Worm (Caenorhabditis elegans) whole organism, L4 larva: ENCODE data around the gene dlc-2.

Experiments
- F26F4.8 ChIP-seq: fragments of 200-800 bp; sonication (Bioruptor generic); conservative IDR thresholded peaks from 2 replicates; pipeline ENCODE4 v1.3.6; 2022; ENCODE audit warnings: missing genetic modification characterization, missing compliant biosample characterization
- F44E2.7 ChIP-seq: fragments of 200-800 bp; sonication (Bioruptor generic); IDR thresholded peaks from 2 replicates; pipeline ENCODE4 v2.1.2; 2022; ENCODE audit warnings: missing genetic modification characterization, missing compliant biosample characterization
- Y75B8A.6 ChIP-seq: fragments of 200-800 bp; sonication (Bioruptor generic); IDR thresholded peaks from 2 replicates; pipeline ENCODE4 v1.3.6; 2022; ENCODE audit warnings: missing genetic modification reagents, missing genetic modification characterization, missing compliant biosample characterization
- ZK337.2 ChIP-seq: fragments of 200-800 bp; sonication (Bioruptor generic); IDR thresholded peaks from 2 replicates; pipeline ENCODE4 v1.3.6; 2022; ENCODE audit warnings: missing genetic modification reagents, missing genetic modification characterization, missing compliant biosample characterization
- ZK546.5 ChIP-seq, 2 experiments: sonication (generic microtip); optimal IDR thresholded peaks; 2 replicates each; lab custom pipeline; 2017; ENCODE audit warnings: missing biosample characterization in 2 of 2, missing genetic modification characterization in 2 of 2
- aha-1 ChIP-seq: fragments of 150-350 bp; peaks from one replicate; lab custom pipeline; 2014; ENCODE audit warnings: missing biosample characterization, missing genetic modification characterization
- attf-4 ChIP-seq: sonication (generic microtip); optimal IDR thresholded peaks from 3 replicates; lab custom pipeline; 2017; ENCODE audit warnings: missing biosample characterization, missing genetic modification characterization
- ceh-44 ChIP-seq: fragments of 200-800 bp; sonication (Bioruptor generic); IDR thresholded peaks from 2 replicates; pipeline ENCODE4 v1.3.6; 2022; ENCODE audit warnings: missing genetic modification reagents, missing genetic modification characterization, missing compliant biosample characterization
- ctbp-1 ChIP-seq: fragments of 200-800 bp; sonication (Bioruptor generic); IDR thresholded peaks from 2 replicates; pipeline ENCODE4 v1.3.6; 2022; ENCODE audit warnings: missing genetic modification reagents, missing genetic modification characterization, missing compliant biosample characterization
- daf-12 ChIP-seq: fragments of 150-350 bp; optimal IDR thresholded peaks from 2 replicates; lab custom pipeline; 2014; ENCODE audit warnings: missing biosample characterization, missing genetic modification reagents, missing genetic modification characterization
- daf-16 ChIP-seq, 3 experiments: sonication (generic microtip); optimal IDR thresholded peaks; 2 replicates each; lab custom pipeline; 2016 to 2017; ENCODE audit warnings: missing genetic modification characterization in 3 of 3, missing genetic modification reagents in 3 of 3, mild to moderate bottlenecking in 2 of 3, missing compliant biosample characterization in 2 of 3, missing biosample characterization in 1 of 3, moderate library complexity in 1 of 3
- daf-8 ChIP-seq: fragments of 200-800 bp; sonication (Bioruptor generic); IDR thresholded peaks from 2 replicates; pipeline ENCODE4 v1.3.6; 2022; ENCODE audit warnings: missing genetic modification characterization, missing compliant biosample characterization
- dmd-8 ChIP-seq: fragments of 200-800 bp; sonication (Bioruptor generic); IDR thresholded peaks from 2 replicates; pipeline ENCODE4 v1.3.6; 2022; ENCODE audit warnings: missing genetic modification characterization, missing compliant biosample characterization
- dmd-9 ChIP-seq: fragments of 200-800 bp; sonication (Bioruptor generic); IDR thresholded peaks from 2 replicates; pipeline ENCODE4 v1.3.6; 2022; ENCODE audit warnings: missing genetic modification reagents, missing genetic modification characterization, missing compliant biosample characterization
- dpl-1 ChIP-seq: fragments of 150-350 bp; optimal IDR thresholded peaks from 2 replicates; lab custom pipeline; 2014; ENCODE audit warnings: missing biosample characterization, missing genetic modification reagents, missing genetic modification characterization
- hif-1 ChIP-seq, 2 experiments: sonication (generic microtip); optimal IDR thresholded peaks; 2 replicates each; lab custom pipeline; 2016 to 2017; ENCODE audit warnings: missing compliant biosample characterization in 2 of 2, missing genetic modification characterization in 2 of 2, missing genetic modification reagents in 2 of 2, missing genotype in 2 of 2, mild to moderate bottlenecking in 1 of 2
- hlh-30 ChIP-seq: sonication (generic microtip); optimal IDR thresholded peaks from 2 replicates; lab custom pipeline; 2017; ENCODE audit warnings: antibody characterized with exemption, mild to moderate bottlenecking, missing genetic modification characterization, missing compliant biosample characterization; ENCODE audit not compliant: insufficient read depth
- lin-1 ChIP-seq: fragments of 200-800 bp; sonication (Bioruptor generic); IDR thresholded peaks from 2 replicates; pipeline ENCODE4 v1.3.6; 2022; ENCODE audit warnings: missing genetic modification reagents, missing genetic modification characterization, missing compliant biosample characterization
- lin-13 ChIP-seq: fragments of 150-350 bp; optimal IDR thresholded peaks from 2 replicates; lab custom pipeline; 2014; ENCODE audit warnings: missing biosample characterization, missing genetic modification reagents, missing genetic modification characterization
- lin-15B ChIP-seq: fragments of 150-350 bp; sonication (generic microtip); optimal IDR thresholded peaks from 3 replicates; lab custom pipeline; 2014; ENCODE audit warnings: missing biosample characterization, missing genetic modification characterization
- lin-38 ChIP-seq: fragments of 200-800 bp; sonication (Bioruptor generic); IDR thresholded peaks from 2 replicates; pipeline ENCODE4 v1.3.6; 2022; ENCODE audit warnings: missing genetic modification reagents, missing genetic modification characterization, missing compliant biosample characterization
- lin-39 ChIP-seq: fragments of 150-350 bp; optimal IDR thresholded peaks from 2 replicates; lab custom pipeline; 2014; ENCODE audit warnings: missing biosample characterization, missing genetic modification reagents, missing genetic modification characterization
- lsy-2 ChIP-seq, 2 experiments: fragments of 150-350 bp in 1 of 2; sonication (generic microtip) in 1 of 2; optimal IDR thresholded peaks; 2 replicates each; lab custom pipeline; 2014 to 2017; ENCODE audit warnings: missing biosample characterization in 2 of 2, missing genetic modification characterization in 2 of 2
- mep-1 ChIP-seq: fragments of 150-350 bp; sonication (generic microtip); optimal IDR thresholded peaks from 3 replicates; lab custom pipeline; 2014; ENCODE audit warnings: missing biosample characterization, missing genetic modification characterization
- mxl-2 ChIP-seq: fragments of 200-800 bp; sonication (Bioruptor generic); conservative IDR thresholded peaks from 2 replicates; pipeline ENCODE4 v1.3.6; 2022; ENCODE audit warnings: missing genetic modification reagents, missing genetic modification characterization, missing compliant biosample characterization
- nhr-10 ChIP-seq: fragments of 150-350 bp; optimal IDR thresholded peaks from 2 replicates; lab custom pipeline; 2014; ENCODE audit warnings: missing biosample characterization, missing genetic modification characterization
- nhr-102 ChIP-seq: sonication (generic microtip); optimal IDR thresholded peaks from 2 replicates; lab custom pipeline; 2016; ENCODE audit warnings: mild to moderate bottlenecking, missing genetic modification characterization, moderate library complexity, missing compliant biosample characterization
- nhr-111 ChIP-seq: fragments of 200-800 bp; sonication (Bioruptor generic); optimal IDR thresholded peaks from 2 replicates; lab custom pipeline; 2018; ENCODE audit warnings: mild to moderate bottlenecking, missing genetic modification characterization, missing compliant biosample characterization
- nhr-25 ChIP-seq: sonication (generic microtip); optimal IDR thresholded peaks from 2 replicates; lab custom pipeline; 2017; ENCODE audit warnings: missing genetic modification characterization, mild to moderate bottlenecking, missing compliant biosample characterization, antibody characterized with exemption, moderate library complexity, borderline replicate concordance; ENCODE audit not compliant: insufficient read depth
- nhr-28 ChIP-seq: fragments of 150-350 bp; optimal IDR thresholded peaks from 2 replicates; lab custom pipeline; 2014; ENCODE audit warnings: missing biosample characterization, missing genetic modification characterization
- nhr-41 ChIP-seq: fragments of 200-800 bp; sonication (Bioruptor generic); IDR thresholded peaks from 2 replicates; pipeline ENCODE4 v1.3.6; 2022; ENCODE audit warnings: missing genetic modification reagents, missing genetic modification characterization, missing compliant biosample characterization
- nhr-6 ChIP-seq: fragments of 150-350 bp; optimal IDR thresholded peaks from 2 replicates; lab custom pipeline; 2014; ENCODE audit warnings: missing biosample characterization, missing genetic modification characterization
- php-3 ChIP-seq: fragments of 200-800 bp; sonication (Bioruptor generic); IDR thresholded peaks from 2 replicates; pipeline ENCODE4 v1.3.6; 2022; ENCODE audit warnings: missing genetic modification reagents, missing genetic modification characterization, missing compliant biosample characterization
- set-16 ChIP-seq: fragments of 200-800 bp; sonication (Bioruptor generic); IDR thresholded peaks from 2 replicates; pipeline ENCODE4 v1.3.6; 2022; ENCODE audit warnings: missing genetic modification reagents, missing genetic modification characterization, missing compliant biosample characterization
- skn-1 ChIP-seq: fragments of 150-350 bp; optimal IDR thresholded peaks from 2 replicates; lab custom pipeline; 2014; ENCODE audit warnings: missing biosample characterization, missing genetic modification characterization
- snpc-1.2 ChIP-seq: fragments of 200-800 bp; sonication (Bioruptor generic); IDR thresholded peaks from 2 replicates; pipeline ENCODE4 v1.3.6; 2022; ENCODE audit warnings: missing genetic modification reagents, missing genetic modification characterization, missing compliant biosample characterization
- spr-3 ChIP-seq: fragments of 200-800 bp; sonication (Bioruptor generic); optimal IDR thresholded peaks from 2 replicates; lab custom pipeline; 2018; ENCODE audit warnings: mild to moderate bottlenecking, missing genetic modification characterization, missing compliant biosample characterization
- unc-39 ChIP-seq: sonication (generic microtip); optimal IDR thresholded peaks from 2 replicates; lab custom pipeline; 2017; ENCODE audit warnings: missing biosample characterization, missing genetic modification characterization
- unc-62 ChIP-seq, 3 experiments: fragments of 150-350 bp in 1 of 3; sonication (generic microtip); optimal IDR thresholded peaks in 2 of 3; peaks in 1 of 3; 1 replicate in 1 of 3; 2 replicates in 2 of 3; lab custom pipeline; 2014 to 2017; ENCODE audit warnings: missing biosample characterization in 3 of 3, missing genetic modification characterization in 3 of 3, missing genetic modification reagents in 3 of 3, missing genotype in 1 of 3
- zip-11 ChIP-seq: fragments of 200-800 bp; sonication (Bioruptor generic); IDR thresholded peaks from 2 replicates; pipeline ENCODE4 v1.3.6; 2022; ENCODE audit warnings: missing genetic modification characterization, missing compliant biosample characterization
- ztf-11 ChIP-seq: fragments of 150-350 bp; optimal IDR thresholded peaks from 2 replicates; lab custom pipeline; 2014; ENCODE audit warnings: missing biosample characterization, missing genetic modification characterization
- ztf-7 ChIP-seq: fragments of 150-350 bp; optimal IDR thresholded peaks from 2 replicates; lab custom pipeline; 2014; ENCODE audit warnings: missing biosample characterization, missing genetic modification characterization

Gene dlc-2

DNA sequence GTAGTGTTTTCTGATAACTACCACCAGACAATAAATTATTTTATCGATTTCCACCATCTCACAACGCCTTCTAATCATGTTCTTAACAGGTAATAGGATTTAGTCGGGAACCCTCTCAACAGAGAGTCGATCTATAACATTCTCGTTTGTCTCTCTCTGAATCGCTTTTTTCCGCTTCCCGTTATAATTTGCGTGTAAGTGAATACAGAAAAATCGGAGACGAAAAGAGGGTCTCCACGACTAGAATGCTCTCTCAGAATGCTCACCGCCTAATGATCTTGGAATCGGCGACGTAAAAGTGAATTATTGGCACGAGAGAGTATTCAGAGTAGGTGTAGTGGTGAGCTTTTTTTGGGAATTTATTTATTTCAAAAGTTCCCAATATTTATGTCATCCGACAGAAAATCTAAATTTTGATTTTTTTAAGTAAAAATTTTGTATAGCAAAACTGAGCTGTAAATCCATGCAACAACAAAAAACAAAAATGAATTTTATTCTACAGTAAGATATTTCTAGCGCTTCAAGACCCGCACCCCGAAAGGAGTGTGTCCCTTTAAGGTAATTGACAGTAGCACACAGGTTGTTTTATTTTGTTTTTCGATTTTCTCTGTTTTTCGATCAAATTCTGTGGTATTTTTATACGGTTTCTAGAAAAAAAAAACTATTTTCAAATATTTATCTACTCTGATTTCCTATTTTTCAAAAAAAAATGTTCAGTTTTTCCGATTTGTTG is 15.5 kb upstream of the dlc-2 start:
- TF ChIP-seq lsy-2 (tag; optimal IDR thresholded peaks at IDR 0.05; lab: Kevin White, UChicago) (peak in 1 of 2 experiments; percentile 22), dmd-8 (GFP tag; lab: Robert Waterston, UW) (no peak), snpc-1.2 (GFP tag; lab: Robert Waterston, UW) (no peak), aha-1 (peak; percentile 1)

DNA sequence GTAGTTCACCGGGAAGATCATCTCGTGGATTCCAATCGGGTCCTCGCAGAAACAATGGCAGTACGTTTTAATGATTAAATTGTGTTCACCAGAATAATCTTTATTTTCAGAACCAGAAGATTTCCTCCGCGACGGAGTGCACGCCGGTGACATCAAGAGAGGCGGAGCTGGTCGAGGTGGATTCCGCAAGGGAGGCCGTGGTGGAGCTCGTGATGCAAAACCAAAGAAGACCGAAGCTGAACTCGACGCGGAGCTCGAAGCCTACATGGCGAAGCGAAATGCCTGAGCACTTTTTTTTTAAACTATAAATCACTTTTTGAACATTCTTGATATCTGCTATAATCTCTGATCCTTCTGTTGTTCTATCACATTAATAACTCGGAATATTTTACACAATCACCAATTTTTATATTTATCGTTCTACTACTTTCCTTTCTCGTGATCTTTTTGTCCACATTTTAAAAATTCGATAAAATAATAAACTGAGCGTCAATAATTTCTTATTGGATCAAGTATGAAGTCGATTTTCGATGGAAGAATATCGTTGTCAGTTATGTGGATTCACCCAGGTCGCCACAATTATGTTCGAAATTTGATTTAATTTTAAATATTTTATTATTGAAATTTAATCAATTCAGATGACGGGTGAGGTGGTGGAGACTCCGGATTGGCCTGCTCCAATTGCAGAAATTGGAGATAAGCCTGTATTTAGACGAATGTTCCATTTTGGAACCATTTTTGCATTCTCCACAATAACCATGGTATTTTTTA is 13.1 kb upstream of the dlc-2 start, which contains the start of gene dhhc-6:
TSS of gene dhhc-6 (plus strand) at position 639 of the 771 bp plus-strand sequence.
- no peak for TF ChIP-seq nhr-6
- TF ChIP-seq daf-12 (tag; lab: Kevin White, UChicago), result no peak
- TF ChIP-seq set-16 (GFP tag; lab: Robert Waterston, UW), result peak; percentile 75
- TF ChIP-seq mep-1 (tag; lab: Kevin White, UChicago), result peak; percentile 30
- no peak for TF ChIP-seq dmd-9
- TF ChIP-seq spr-3 (GFP tag; lab: Kevin White, UChicago), result no peak
- no peak for TF ChIP-seq hlh-30 (tag; lab: Kevin White, UChicago)
- no peak for TF ChIP-seq ZK337.2
- no peak for TF ChIP-seq ZK546.5 (tag; optimal IDR thresholded peaks at IDR 0.05; lab: Kevin White, UChicago)
- TF ChIP-seq F44E2.7 (GFP tag; lab: Robert Waterston, UW), result no peak
- TF ChIP-seq lin-38 (GFP tag; lab: Robert Waterston, UW), result peak; percentile 44
- TF ChIP-seq daf-8 (GFP tag; lab: Robert Waterston, UW), result no peak
- peak; percentile 31; the same call in 1 of the 2 replicates for TF ChIP-seq snpc-1.2 (GFP tag; lab: Robert Waterston, UW)
- no peak for TF ChIP-seq mxl-2 (GFP tag; lab: Robert Waterston, UW)
- no peak for TF ChIP-seq php-3
- no peak for TF ChIP-seq ctbp-1
- TF ChIP-seq lin-39 (tag; lab: Kevin White, UChicago), result no peak
- TF ChIP-seq attf-4, result no peak
- TF ChIP-seq aha-1, result no peak
- no peak for TF ChIP-seq ztf-11 (tag; lab: Kevin White, UChicago)
- TF ChIP-seq skn-1 (tag; lab: Kevin White, UChicago), result no peak

- TF ChIP-seq zip-11, result no peak
- no peak for TF ChIP-seq attf-4
- no peak for TF ChIP-seq nhr-111 (GFP tag; lab: Kevin White, UChicago)
- no peak for TF ChIP-seq daf-16 (GFP tag; optimal IDR thresholded peaks at IDR 0.05; lab: Kevin White, UChicago)
- peak; percentile 44 for TF ChIP-seq daf-16 (tag; optimal IDR thresholded peaks at IDR 0.05; lab: Kevin White, UChicago)
- no peak for TF ChIP-seq lin-1
- TF ChIP-seq nhr-41 (GFP tag; lab: Robert Waterston, UW), result no peak
- no peak for TF ChIP-seq nhr-28 (tag; lab: Kevin White, UChicago)
- peak; percentile 47 for TF ChIP-seq mep-1 (tag; lab: Kevin White, UChicago)
- no peak for TF ChIP-seq dmd-8 (GFP tag; lab: Robert Waterston, UW)
- no peak for TF ChIP-seq ZK337.2
- no peak for TF ChIP-seq lin-15B (tag; lab: Kevin White, UChicago)
- no peak for TF ChIP-seq F26F4.8 (GFP tag; lab: Robert Waterston, UW)
- TF ChIP-seq lin-13 (GFP tag; lab: Kevin White, UChicago), result no peak
- peak; percentile 12 for TF ChIP-seq dpl-1
- TF ChIP-seq Y75B8A.6 (GFP tag; lab: Robert Waterston, UW), result no peak
- TF ChIP-seq ztf-7 (tag; lab: Kevin White, UChicago), result no peak
- TF ChIP-seq ceh-44, result no peak
- peak in 1 of 2 experiments; percentile 57 for TF ChIP-seq lsy-2 (tag; optimal IDR thresholded peaks at IDR 0.05; lab: Kevin White, UChicago)
- no peak for TF ChIP-seq hif-1 (tag; optimal IDR thresholded peaks at IDR 0.05; lab: Kevin White, UChicago)
- no peak for TF ChIP-seq nhr-102
- peak; percentile 49; the same call in 1 of the 2 replicates for TF ChIP-seq lin-38 (GFP tag; lab: Robert Waterston, UW)
- no peak for TF ChIP-seq F44E2.7 (GFP tag; lab: Robert Waterston, UW)
- TF ChIP-seq unc-62 (GFP tag; optimal IDR thresholded peaks at IDR 0.05 in 1 of 2; lab: Kevin White, UChicago), result peak in 1 of 2 experiments; percentile 39
- no peak for TF ChIP-seq unc-62 (tag; optimal IDR thresholded peaks at IDR 0.05; lab: Kevin White, UChicago)
- TF ChIP-seq nhr-25 (tag; lab: Kevin White, UChicago), result no peak
- TF ChIP-seq unc-39, result no peak
- no peak for TF ChIP-seq nhr-10 (tag; lab: Kevin White, UChicago)
Observed at ce11 chrIV:12122874-12123664, 11.7 kb upstream of the dlc-2 start, which contains the start of gene aly-3. aly-3 (plus strand) TSS chrIV:12123282.
